Fruit fly (Drosophila melanogaster) whole organism, pupa: ENCODE results near the gene Prx1.
A peak's percentile ranks its signal among the peaks of the same experiment; 100 is the strongest.

Experiments used
- CG10348 ChIP-seq: fragments of 200-800 bp; sonication (Bioruptor generic); IDR thresholded peaks from 2 replicates; pipeline ENCODE4 v1.3.6; 2022; ENCODE audit warnings: missing biosample characterization, missing genetic modification characterization
- CG12605 ChIP-seq: fragments of 200-800 bp; sonication (Bioruptor generic); IDR thresholded peaks from 2 replicates; pipeline ENCODE4 v1.3.6; 2022; ENCODE audit warnings: missing biosample characterization, missing genetic modification characterization
- CG13204 ChIP-seq: fragments of 200-800 bp; sonication (Bioruptor generic); optimal IDR thresholded peaks from 2 replicates; lab custom pipeline; 2018; ENCODE audit warnings: missing biosample characterization, mild to moderate bottlenecking, missing genetic modification characterization, moderate library complexity
- CG15710 ChIP-seq: fragments of 200-800 bp; sonication (Bioruptor generic); optimal IDR thresholded peaks from 2 replicates; lab custom pipeline; 2018; ENCODE audit warnings: missing biosample characterization, mild to moderate bottlenecking, missing genetic modification characterization, moderate library complexity
- CG4496 ChIP-seq: fragments of 200-800 bp; sonication (Bioruptor generic); IDR thresholded peaks from 3 replicates; pipeline ENCODE4 v1.3.6; 2022; ENCODE audit warnings: missing biosample characterization, missing genetic modification characterization
- CG8301 ChIP-seq: fragments of 200-800 bp; sonication (Bioruptor generic); optimal IDR thresholded peaks from 2 replicates; lab custom pipeline; 2018; ENCODE audit warnings: missing biosample characterization, mild to moderate bottlenecking, missing genetic modification characterization
- CG9948 ChIP-seq: fragments of 200-800 bp; sonication (Bioruptor generic); optimal IDR thresholded peaks from 2 replicates; lab custom pipeline; 2018; ENCODE audit warnings: missing biosample characterization, mild to moderate bottlenecking, missing genetic modification characterization, moderate library complexity
- Ets98B ChIP-seq: fragments of 200-800 bp; sonication (Bioruptor generic); IDR thresholded peaks from 2 replicates; pipeline ENCODE4 v1.3.6; 2022; ENCODE audit warnings: missing biosample characterization, missing genetic modification characterization
- Snoo ChIP-seq: fragments of 200-800 bp; sonication (Bioruptor generic); optimal IDR thresholded peaks from 3 replicates; lab custom pipeline; 2017; ENCODE audit warnings: missing biosample characterization, mild to moderate bottlenecking, missing genetic modification characterization, inconsistent platforms
- gl ChIP-seq: fragments of 200-800 bp; sonication (Bioruptor generic); optimal IDR thresholded peaks from 2 replicates; lab custom pipeline; 2018; ENCODE audit warnings: missing biosample characterization, mild to moderate bottlenecking, missing genetic modification characterization
- rn ChIP-seq: fragments of 200-800 bp; sonication (Bioruptor generic); IDR thresholded peaks from 2 replicates; pipeline ENCODE4 v1.3.6; 2022; ENCODE audit warnings: missing biosample characterization, missing genetic modification characterization

DNA sequence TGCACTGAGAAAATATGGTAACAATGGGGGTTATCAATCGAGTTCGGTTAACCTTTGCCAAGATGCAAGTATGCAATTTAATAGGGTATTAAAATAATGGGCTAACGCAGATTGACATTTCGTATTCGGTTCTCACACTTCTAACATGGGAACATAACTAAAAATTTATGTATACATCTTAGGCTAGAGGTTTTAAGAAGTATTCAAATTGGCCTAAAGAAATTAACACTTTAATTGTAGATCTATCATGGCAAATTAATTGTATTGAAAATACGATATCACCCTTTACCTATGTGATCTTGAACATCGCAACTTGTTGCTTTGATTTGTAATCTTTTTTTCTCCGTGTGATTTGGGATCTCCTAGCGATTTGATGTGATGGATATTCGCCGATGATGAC, 44.9 kb downstream of the Prx1 start:
- no peak for TF ChIP-seq CG9948 (tag; lab: Kevin White, UChicago)
- TF ChIP-seq rn: no peak
- no peak for TF ChIP-seq CG4496 (GFP tag; lab: Robert Waterston, UW)
- no peak for TF ChIP-seq Snoo (tag; lab: Kevin White, UChicago)
- TF ChIP-seq Ets98B (GFP tag; lab: Robert Waterston, UW): no peak
- no peak for TF ChIP-seq CG15710
- TF ChIP-seq gl (tag; lab: Kevin White, UChicago): no peak
- TF ChIP-seq CG10348: no peak
- TF ChIP-seq CG12605 (GFP tag; lab: Robert Waterston, UW): no peak
- peak; percentile 70 for TF ChIP-seq CG8301 (tag; lab: Kevin White, UChicago)
- TF ChIP-seq CG13204 (GFP tag; lab: Kevin White, UChicago): no peak
